Worm (Caenorhabditis elegans): ENCODE measurements around the gene Y54F10AR.2.
"Not testable (repeated sequence)": the region's sequence is repeated elsewhere in the genome, so short reads cannot be mapped to it uniquely, and the experiment has no call there.

DNA sequence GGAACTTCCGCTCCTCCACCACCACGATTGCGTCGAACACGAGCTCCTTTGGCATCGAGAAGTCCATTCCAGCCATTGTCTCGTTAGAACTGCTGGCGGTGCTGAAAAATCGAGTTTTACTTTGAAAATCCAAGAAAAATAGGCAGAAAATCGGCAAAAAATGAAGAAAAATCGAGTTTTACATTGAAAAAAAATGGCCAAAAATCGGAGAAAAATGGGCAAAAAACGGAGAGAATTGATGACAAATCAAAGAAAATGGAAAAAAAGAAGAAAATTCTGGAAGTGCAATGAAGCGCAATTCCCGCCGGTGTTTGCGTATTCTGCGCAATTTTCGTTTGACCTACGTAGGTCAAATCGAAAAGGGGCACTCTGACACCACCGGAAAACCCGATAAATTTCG lies 7.5 kb downstream of the Y54F10AR.2 start, which contains the start of gene Y54F10AM.11:
- TF ChIP-seq mep-1 (tag; optimal IDR thresholded peaks at IDR 0.05); unc-62 (GFP tag; optimal IDR thresholded peaks at IDR 0.05); elt-1 (tag; optimal IDR thresholded peaks at IDR 0.05; ENCODE audit: borderline replicate concordance, insufficient read depth); nhr-28 (tag; optimal IDR thresholded peaks at IDR 0.05); ztf-11 (tag; optimal IDR thresholded peaks at IDR 0.05); ces-1 (GFP tag; optimal IDR thresholded peaks at IDR 0.05); elt-3 (tag; optimal IDR thresholded peaks at IDR 0.05); nhr-237 (tag; optimal IDR thresholded peaks at IDR 0.05); snpc-4 (tag; optimal IDR thresholded peaks at IDR 0.05); unc-39 (tag; optimal IDR thresholded peaks at IDR 0.05); mab-5 (tag; optimal IDR thresholded peaks at IDR 0.05); ham-2 (GFP tag; optimal IDR thresholded peaks at IDR 0.05); pha-4 (tag; optimal IDR thresholded peaks at IDR 0.05); M03D4.4 (tag; optimal IDR thresholded peaks at IDR 0.05): not testable (repeated sequence)

Data from whole organism, mixed stage, embryonic.